Worm (Caenorhabditis elegans): ENCODE results near the gene C46C2.7.
A peak's percentile ranks its signal among the peaks of the same experiment; 100 is the strongest.

C46C2.7 gene

ce11 chrIV:9239151-9239550, 44.5 kb downstream of the C46C2.7 start:
- TF ChIP-seq unc-62 (GFP tag; optimal IDR thresholded peaks at IDR 0.05) (no peak), elt-3 (tag; optimal IDR thresholded peaks at IDR 0.05) (peak in 1 of 3 experiments; percentile 63), lin-39 (tag; optimal IDR thresholded peaks at IDR 0.05) (no peak), pqm-1 (tag; optimal IDR thresholded peaks at IDR 0.05) (no peak), nhr-43 (tag; optimal IDR thresholded peaks at IDR 0.05; ENCODE audit: poor library complexity, severe bottlenecking) (no peak)

ce11 chrIV:9243670-9244069, 49.0 kb downstream of the C46C2.7 start, which contains the start of gene rab-28:
Gene rab-28 (minus strand): TSS chrIV:9244012.
- TF ChIP-seq aly-2 (tag; optimal IDR thresholded peaks at IDR 0.05): no peak
- TF ChIP-seq mml-1 (tag; optimal IDR thresholded peaks at IDR 0.05): no peak
- TF ChIP-seq ceh-9 (tag; optimal IDR thresholded peaks at IDR 0.05): no peak
- no peak for TF ChIP-seq daf-12 (tag; optimal IDR thresholded peaks at IDR 0.05)
- no peak for TF ChIP-seq lsy-12 (tag; optimal IDR thresholded peaks at IDR 0.05)
- TF ChIP-seq R02D3.7 (tag; optimal IDR thresholded peaks at IDR 0.05): no peak

- TF ChIP-seq unc-62 (GFP tag; optimal IDR thresholded peaks at IDR 0.05): no peak
- TF ChIP-seq ceh-9 (tag; optimal IDR thresholded peaks at IDR 0.05): no peak
- no peak for TF ChIP-seq lin-39 (tag; optimal IDR thresholded peaks at IDR 0.05)
- TF ChIP-seq unc-39 (tag; optimal IDR thresholded peaks at IDR 0.05): no peak
- TF ChIP-seq jun-1 (tag; optimal IDR thresholded peaks at IDR 0.05): no peak
- TF ChIP-seq egl-5 (tag; optimal IDR thresholded peaks at IDR 0.05): no peak
- TF ChIP-seq mml-1 (tag; optimal IDR thresholded peaks at IDR 0.05): no peak
- TF ChIP-seq snpc-4 (tag; optimal IDR thresholded peaks at IDR 0.05): no peak
- TF ChIP-seq ceh-16 (tag; optimal IDR thresholded peaks at IDR 0.05): no peak
- no peak for TF ChIP-seq lin-15B (tag; optimal IDR thresholded peaks at IDR 0.05)
- TF ChIP-seq nhr-77 (tag; optimal IDR thresholded peaks at IDR 0.05): no peak
- no peak for TF ChIP-seq elt-3 (tag; optimal IDR thresholded peaks at IDR 0.05)
- no peak for TF ChIP-seq ztf-4 (tag; optimal IDR thresholded peaks at IDR 0.05)
Measured at ce11 chrIV:9245423-9245822, 50.8 kb downstream of the C46C2.7 start, which contains the start of gene Y11D7A.5. Gene Y11D7A.5 (minus strand): TSS chrIV:9245523.
